Fruit fly (Drosophila melanogaster) whole organism, pupa: ENCODE measurements around the gene CG32483.

Source experiments
- CG12605 ChIP-seq: fragments of 200-800 bp; sonication (Bioruptor generic); IDR thresholded peaks from 2 replicates; pipeline ENCODE4 v1.3.6; 2022; ENCODE audit warnings: missing biosample characterization, missing genetic modification characterization
- CG13204 ChIP-seq: fragments of 200-800 bp; sonication (Bioruptor generic); optimal IDR thresholded peaks from 2 replicates; lab custom pipeline; 2018; ENCODE audit warnings: missing biosample characterization, mild to moderate bottlenecking, missing genetic modification characterization, moderate library complexity
- CG17806 ChIP-seq: fragments of 200-800 bp; sonication (Bioruptor generic); optimal IDR thresholded peaks from 2 replicates; lab custom pipeline; 2018; ENCODE audit warnings: missing biosample characterization, mild to moderate bottlenecking, missing genetic modification characterization, moderate library complexity
- CG34367 ChIP-seq: fragments of 200-800 bp; sonication (Bioruptor generic); optimal IDR thresholded peaks from 2 replicates; lab custom pipeline; 2018; ENCODE audit warnings: missing biosample characterization, mild to moderate bottlenecking, missing genetic modification characterization
- CG8159 ChIP-seq: fragments of 200-800 bp; sonication (Bioruptor generic); optimal IDR thresholded peaks from 3 replicates; lab custom pipeline; 2018; ENCODE audit warnings: missing biosample characterization, mild to moderate bottlenecking, missing genetic modification characterization, moderate library complexity
- CG8301 ChIP-seq: fragments of 200-800 bp; sonication (Bioruptor generic); optimal IDR thresholded peaks from 2 replicates; lab custom pipeline; 2018; ENCODE audit warnings: missing biosample characterization, mild to moderate bottlenecking, missing genetic modification characterization
- CG9948 ChIP-seq: fragments of 200-800 bp; sonication (Bioruptor generic); optimal IDR thresholded peaks from 2 replicates; lab custom pipeline; 2018; ENCODE audit warnings: missing biosample characterization, mild to moderate bottlenecking, missing genetic modification characterization, moderate library complexity
- D1 ChIP-seq: fragments of 200-800 bp; sonication (Bioruptor generic); optimal IDR thresholded peaks from 2 replicates; lab custom pipeline; 2018; ENCODE audit warnings: missing biosample characterization, mild to moderate bottlenecking, missing genetic modification characterization, moderate library complexity
- EcR ChIP-seq: fragments of 200-800 bp; sonication (Bioruptor generic); optimal IDR thresholded peaks from 3 replicates; lab custom pipeline; 2019; ENCODE audit warnings: missing biosample characterization, missing genetic modification characterization, mild to moderate bottlenecking, moderate library complexity, missing genetic modification reagents
- Ets98B ChIP-seq: fragments of 200-800 bp; sonication (Bioruptor generic); IDR thresholded peaks from 2 replicates; pipeline ENCODE4 v1.3.6; 2022; ENCODE audit warnings: missing biosample characterization, missing genetic modification characterization
- Pif1A ChIP-seq: fragments of 200-800 bp; sonication (Bioruptor generic); optimal IDR thresholded peaks from 3 replicates; lab custom pipeline; 2016; ENCODE audit warnings: missing biosample characterization, missing genetic modification characterization
- Snoo ChIP-seq: fragments of 200-800 bp; sonication (Bioruptor generic); optimal IDR thresholded peaks from 3 replicates; lab custom pipeline; 2017; ENCODE audit warnings: missing biosample characterization, mild to moderate bottlenecking, missing genetic modification characterization, inconsistent platforms
- rn ChIP-seq: fragments of 200-800 bp; sonication (Bioruptor generic); IDR thresholded peaks from 2 replicates; pipeline ENCODE4 v1.3.6; 2022; ENCODE audit warnings: missing biosample characterization, missing genetic modification characterization

DNA sequence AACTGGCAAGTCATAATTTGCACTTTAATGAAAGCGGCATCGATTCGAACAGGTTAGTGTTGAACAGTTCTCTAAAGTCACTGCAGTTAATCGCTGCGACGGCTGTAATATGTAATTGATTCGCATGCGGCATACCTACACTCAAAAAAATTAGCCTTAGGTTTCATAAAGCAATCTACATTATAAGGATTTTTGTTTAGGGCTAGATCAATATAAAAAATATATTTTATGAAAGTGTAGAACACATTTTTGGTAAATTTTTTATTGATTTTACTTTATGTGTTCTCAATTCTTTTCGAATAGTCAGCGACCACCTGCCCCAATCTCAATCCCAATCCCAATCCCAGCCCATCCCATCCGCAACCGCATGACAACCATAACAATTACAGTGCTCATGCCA is 31.6 kb downstream of the CG32483 start:
- no peak for TF ChIP-seq Pif1A (GFP tag; lab: Kevin White, UChicago)
- no peak for TF ChIP-seq CG13204 (GFP tag; lab: Kevin White, UChicago)
- TF ChIP-seq Ets98B (GFP tag; lab: Robert Waterston, UW) = peak; percentile 26; the same call in 1 of the 2 replicates
- TF ChIP-seq CG34367 (tag; lab: Kevin White, UChicago) = no peak
- no peak for TF ChIP-seq Snoo (tag; lab: Kevin White, UChicago)
- TF ChIP-seq EcR (GFP tag; lab: Kevin White, UChicago) = no peak
- no peak for TF ChIP-seq CG8159 (tag; lab: Kevin White, UChicago)
- TF ChIP-seq D1 = no peak
- peak; percentile 18 for TF ChIP-seq CG17806
- no peak for TF ChIP-seq rn
- peak; percentile 39 for TF ChIP-seq CG9948 (tag; lab: Kevin White, UChicago)
- peak; percentile 54 for TF ChIP-seq CG8301 (tag; lab: Kevin White, UChicago)
- TF ChIP-seq CG12605 (GFP tag; lab: Robert Waterston, UW) = peak; percentile 36; the same call in 1 of the 2 replicates
